Fruit fly (Drosophila melanogaster) whole organism, pupa: ENCODE results near the gene CG18764.

Experiments used
- CG10348 ChIP-seq: fragments of 200-800 bp; sonication (Bioruptor generic); IDR thresholded peaks from 2 replicates; pipeline ENCODE4 v1.3.6; 2022; ENCODE audit warnings: missing biosample characterization, missing genetic modification characterization
- CG12605 ChIP-seq: fragments of 200-800 bp; sonication (Bioruptor generic); IDR thresholded peaks from 2 replicates; pipeline ENCODE4 v1.3.6; 2022; ENCODE audit warnings: missing biosample characterization, missing genetic modification characterization
- CG13204 ChIP-seq: fragments of 200-800 bp; sonication (Bioruptor generic); optimal IDR thresholded peaks from 2 replicates; lab custom pipeline; 2018; ENCODE audit warnings: missing biosample characterization, mild to moderate bottlenecking, missing genetic modification characterization, moderate library complexity
- CG14655 ChIP-seq: fragments of 200-800 bp; sonication (Bioruptor generic); optimal IDR thresholded peaks from 3 replicates; lab custom pipeline; 2017; ENCODE audit warnings: mild to moderate bottlenecking, missing biosample characterization, missing genetic modification reagents, missing genetic modification characterization
- CG15710 ChIP-seq: fragments of 200-800 bp; sonication (Bioruptor generic); optimal IDR thresholded peaks from 2 replicates; lab custom pipeline; 2018; ENCODE audit warnings: missing biosample characterization, mild to moderate bottlenecking, missing genetic modification characterization, moderate library complexity
- CG17806 ChIP-seq: fragments of 200-800 bp; sonication (Bioruptor generic); optimal IDR thresholded peaks from 2 replicates; lab custom pipeline; 2018; ENCODE audit warnings: missing biosample characterization, mild to moderate bottlenecking, missing genetic modification characterization, moderate library complexity
- CG32121 ChIP-seq: fragments of 200-800 bp; sonication (Bioruptor generic); IDR thresholded peaks from 2 replicates; pipeline ENCODE4 v1.3.6; 2022; ENCODE audit warnings: missing biosample characterization, missing genetic modification characterization
- CG34367 ChIP-seq: fragments of 200-800 bp; sonication (Bioruptor generic); optimal IDR thresholded peaks from 2 replicates; lab custom pipeline; 2018; ENCODE audit warnings: missing biosample characterization, mild to moderate bottlenecking, missing genetic modification characterization
- CG4496 ChIP-seq: fragments of 200-800 bp; sonication (Bioruptor generic); IDR thresholded peaks from 3 replicates; pipeline ENCODE4 v1.3.6; 2022; ENCODE audit warnings: missing biosample characterization, missing genetic modification characterization
- CG8159 ChIP-seq: fragments of 200-800 bp; sonication (Bioruptor generic); optimal IDR thresholded peaks from 3 replicates; lab custom pipeline; 2018; ENCODE audit warnings: missing biosample characterization, mild to moderate bottlenecking, missing genetic modification characterization, moderate library complexity
- CG8301 ChIP-seq: fragments of 200-800 bp; sonication (Bioruptor generic); optimal IDR thresholded peaks from 2 replicates; lab custom pipeline; 2018; ENCODE audit warnings: missing biosample characterization, mild to moderate bottlenecking, missing genetic modification characterization
- CG9948 ChIP-seq: fragments of 200-800 bp; sonication (Bioruptor generic); optimal IDR thresholded peaks from 2 replicates; lab custom pipeline; 2018; ENCODE audit warnings: missing biosample characterization, mild to moderate bottlenecking, missing genetic modification characterization, moderate library complexity
- D1 ChIP-seq: fragments of 200-800 bp; sonication (Bioruptor generic); optimal IDR thresholded peaks from 2 replicates; lab custom pipeline; 2018; ENCODE audit warnings: missing biosample characterization, mild to moderate bottlenecking, missing genetic modification characterization, moderate library complexity
- EcR ChIP-seq: fragments of 200-800 bp; sonication (Bioruptor generic); optimal IDR thresholded peaks from 3 replicates; lab custom pipeline; 2019; ENCODE audit warnings: missing biosample characterization, missing genetic modification characterization, mild to moderate bottlenecking, moderate library complexity, missing genetic modification reagents
- Ets98B ChIP-seq: fragments of 200-800 bp; sonication (Bioruptor generic); IDR thresholded peaks from 2 replicates; pipeline ENCODE4 v1.3.6; 2022; ENCODE audit warnings: missing biosample characterization, missing genetic modification characterization
- Pif1A ChIP-seq: fragments of 200-800 bp; sonication (Bioruptor generic); optimal IDR thresholded peaks from 3 replicates; lab custom pipeline; 2016; ENCODE audit warnings: missing biosample characterization, missing genetic modification characterization
- Pif1B ChIP-seq: fragments of 200-800 bp; sonication (Bioruptor generic); optimal IDR thresholded peaks from 3 replicates; lab custom pipeline; 2016; ENCODE audit warnings: missing biosample characterization, missing genetic modification characterization
- Snoo ChIP-seq: fragments of 200-800 bp; sonication (Bioruptor generic); optimal IDR thresholded peaks from 3 replicates; lab custom pipeline; 2017; ENCODE audit warnings: missing biosample characterization, mild to moderate bottlenecking, missing genetic modification characterization, inconsistent platforms
- fd96Ca ChIP-seq: fragments of 200-800 bp; sonication (Bioruptor generic); IDR thresholded peaks from 3 replicates; pipeline ENCODE4 v1.3.6; 2022; ENCODE audit warnings: missing biosample characterization, missing genetic modification characterization
- gl ChIP-seq: fragments of 200-800 bp; sonication (Bioruptor generic); optimal IDR thresholded peaks from 2 replicates; lab custom pipeline; 2018; ENCODE audit warnings: missing biosample characterization, mild to moderate bottlenecking, missing genetic modification characterization
- rn ChIP-seq: fragments of 200-800 bp; sonication (Bioruptor generic); IDR thresholded peaks from 2 replicates; pipeline ENCODE4 v1.3.6; 2022; ENCODE audit warnings: missing biosample characterization, missing genetic modification characterization

The CG18764 gene

DNA sequence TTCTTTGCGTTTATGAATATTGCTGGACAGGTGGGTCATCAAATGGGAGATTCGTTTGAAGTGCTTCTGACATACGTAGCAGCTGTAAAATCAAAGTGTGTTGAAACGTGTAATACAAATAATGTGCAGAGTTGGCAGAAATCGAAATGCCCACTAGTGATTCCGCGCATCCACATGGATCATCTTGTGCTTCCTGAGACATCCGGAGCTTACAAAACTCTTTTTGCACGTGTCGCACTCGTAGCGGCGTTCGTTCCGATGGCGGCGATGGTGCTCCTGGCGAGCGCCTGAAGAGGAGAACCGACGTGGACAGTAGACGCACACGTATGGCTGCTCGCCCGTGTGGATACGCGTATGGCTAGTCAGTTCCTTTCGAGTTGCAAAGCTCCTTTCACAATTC, 1.1 kb upstream of the CG18764 start, which contains the start of gene Zaf1:
TSS of gene Zaf1 (minus strand) at position 101 of the 400 bp plus-strand sequence.
- no peak for TF ChIP-seq gl (tag; lab: Kevin White, UChicago)

DNA sequence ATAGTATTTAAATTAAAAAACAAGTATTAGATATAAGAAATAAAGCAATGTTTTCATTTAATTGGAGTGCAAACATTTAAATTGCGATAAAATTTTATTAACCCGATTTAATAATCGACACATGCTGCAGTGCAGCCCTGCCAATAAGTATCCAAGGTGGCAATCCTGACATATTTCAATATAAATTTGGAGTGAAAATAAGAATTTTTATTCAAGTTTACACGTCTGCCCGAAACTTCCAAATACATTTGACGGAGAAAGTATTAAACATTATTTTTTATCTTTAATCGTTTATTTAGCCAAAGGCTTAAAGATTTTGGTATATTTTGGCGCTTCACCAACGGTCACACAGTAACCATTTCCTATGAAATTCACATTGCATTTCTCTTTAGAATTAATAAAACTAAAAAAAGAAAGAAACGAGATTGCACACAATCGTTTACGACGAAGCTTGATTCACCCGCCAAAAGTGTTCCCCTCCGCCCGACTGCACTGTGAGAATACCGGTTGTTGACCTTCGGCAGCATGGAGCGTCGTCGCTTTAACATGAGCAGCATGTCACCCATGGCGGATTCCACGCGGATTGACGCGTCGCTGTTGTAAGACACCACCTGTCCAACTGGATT, 1.8 kb downstream of the CG18764 start, which contains the start of gene CG14712:
TSS of gene CG14712 (plus strand) at position 344 of the 626 bp plus-strand sequence.
- TF ChIP-seq CG15710 (tag; lab: Kevin White, UChicago) (no peak), CG8301 (no peak), EcR (peak; percentile 93)

DNA sequence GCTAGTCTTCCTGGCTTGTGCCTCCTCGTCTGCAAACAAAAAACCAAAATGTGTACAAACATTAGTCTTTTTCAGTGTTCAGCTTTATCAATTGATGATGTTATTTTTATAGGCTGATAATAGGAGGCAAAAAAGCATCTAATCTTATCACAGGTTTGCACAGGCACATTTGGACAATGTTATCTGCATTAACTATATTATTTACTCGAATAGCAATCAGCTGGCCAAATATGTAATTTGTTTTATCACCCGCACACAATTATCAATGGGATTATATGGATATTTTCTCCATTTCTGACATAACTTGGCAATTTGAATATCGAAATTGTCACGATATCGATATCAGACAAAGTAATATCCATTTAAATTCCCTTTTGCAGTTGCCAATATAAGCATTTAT, 10.9 kb downstream of the CG18764 start:
- no peak for TF ChIP-seq gl (tag; lab: Kevin White, UChicago)
- no peak for TF ChIP-seq CG15710 (tag; lab: Kevin White, UChicago)
- TF ChIP-seq CG14655: no peak
- TF ChIP-seq CG8159 (tag; lab: Kevin White, UChicago): no peak
- TF ChIP-seq Ets98B (GFP tag; lab: Robert Waterston, UW): no peak
- no peak for TF ChIP-seq CG4496
- TF ChIP-seq D1 (tag; lab: Kevin White, UChicago): no peak
- TF ChIP-seq CG10348 (GFP tag; lab: Robert Waterston, UW): no peak
- TF ChIP-seq Pif1A (GFP tag; lab: Kevin White, UChicago): no peak
- no peak for TF ChIP-seq rn
- TF ChIP-seq CG17806 (tag; lab: Kevin White, UChicago): no peak

DNA sequence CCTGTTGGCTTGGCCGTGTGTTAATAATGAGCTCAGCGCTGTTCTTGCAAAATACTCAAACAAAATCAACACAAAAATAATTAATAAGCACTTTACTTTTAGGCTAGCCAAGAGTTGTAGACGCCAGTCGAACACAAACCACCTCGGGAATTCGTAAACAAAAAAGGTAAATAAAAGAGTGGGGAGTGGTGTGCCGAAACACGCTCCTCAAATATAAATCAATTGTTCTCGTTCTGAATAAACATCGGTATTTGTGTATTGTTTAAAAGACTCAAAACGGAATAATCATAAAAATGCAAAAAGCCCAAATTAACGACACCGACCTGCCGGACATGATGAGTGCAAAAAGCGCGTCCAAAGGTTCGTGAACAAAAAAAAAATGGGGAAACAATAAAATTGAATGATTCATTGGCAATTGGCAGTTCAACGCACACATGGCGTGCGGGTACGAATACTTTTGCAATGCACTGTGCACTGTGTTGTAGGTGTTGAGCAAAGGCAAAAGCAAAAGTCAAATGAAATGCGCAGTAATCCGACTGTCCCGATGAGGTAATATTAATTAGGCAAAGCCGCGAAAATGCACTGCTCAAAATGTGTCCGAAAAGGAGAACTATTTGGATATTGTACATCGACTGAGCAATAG, 13.4 kb downstream of the CG18764 start:
- no peak for TF ChIP-seq CG9948 (tag; lab: Kevin White, UChicago)
- TF ChIP-seq CG10348 (GFP tag; lab: Robert Waterston, UW): no peak
- no peak for TF ChIP-seq CG34367
- TF ChIP-seq CG4496: no peak
- no peak for TF ChIP-seq rn
- no peak for TF ChIP-seq CG12605 (GFP tag; lab: Robert Waterston, UW)
- no peak for TF ChIP-seq Ets98B (GFP tag; lab: Robert Waterston, UW)
- TF ChIP-seq gl (tag; lab: Kevin White, UChicago): no peak
- no peak for TF ChIP-seq CG17806 (tag; lab: Kevin White, UChicago)
- no peak for TF ChIP-seq Pif1B (GFP tag; lab: Kevin White, UChicago)
- TF ChIP-seq Pif1A (GFP tag; lab: Kevin White, UChicago): no peak
- no peak for TF ChIP-seq D1 (tag; lab: Kevin White, UChicago)
- no peak for TF ChIP-seq CG8159 (tag; lab: Kevin White, UChicago)
- no peak for TF ChIP-seq Snoo (tag; lab: Kevin White, UChicago)
- TF ChIP-seq fd96Ca (GFP tag; lab: Robert Waterston, UW): no peak
- TF ChIP-seq CG13204: no peak
- no peak for TF ChIP-seq EcR
- no peak for TF ChIP-seq CG32121 (GFP tag; lab: Robert Waterston, UW)
- TF ChIP-seq CG14655: no peak

DNA sequence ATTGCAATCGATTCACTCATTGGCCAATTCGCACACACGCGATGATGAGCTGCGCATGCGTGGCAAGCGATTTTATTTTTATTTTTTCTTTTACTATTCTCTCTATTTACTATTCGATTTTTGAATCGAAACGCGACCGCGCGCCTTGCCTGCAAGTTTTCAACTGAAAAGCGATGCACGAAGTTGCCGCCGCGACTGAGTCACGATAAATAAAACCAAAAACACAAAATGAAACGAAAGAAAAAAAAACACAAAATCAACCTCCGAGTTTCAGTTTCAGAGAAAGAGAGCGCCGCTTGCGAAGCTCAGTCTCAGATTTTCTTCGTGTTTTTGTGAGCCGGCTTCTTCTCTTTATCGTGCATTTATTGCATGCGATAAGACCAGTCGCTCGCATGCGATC, 20.1 kb downstream of the CG18764 start:
- TF ChIP-seq CG14655 (no peak), CG4496 (peak; percentile 82), fd96Ca (GFP tag; lab: Robert Waterston, UW) (peak; percentile 78), CG9948 (tag; lab: Kevin White, UChicago) (peak; percentile 32), D1 (tag; lab: Kevin White, UChicago) (no peak), Snoo (tag; lab: Kevin White, UChicago) (peak; percentile 38), EcR (peak; percentile 49), rn (0 out of 2 replicates have a peak, but pooled peaks have one; percentile 25), CG12605 (GFP tag; lab: Robert Waterston, UW) (peak; percentile 90), CG15710 (tag; lab: Kevin White, UChicago) (peak; percentile 70), CG10348 (GFP tag; lab: Robert Waterston, UW) (no peak), CG13204 (peak; percentile 90), CG17806 (tag; lab: Kevin White, UChicago) (peak; percentile 78), CG8301 (peak; percentile 23), CG32121 (GFP tag; lab: Robert Waterston, UW) (peak; percentile 62), Pif1B (GFP tag; lab: Kevin White, UChicago) (peak; percentile 67), gl (tag; lab: Kevin White, UChicago) (peak; percentile 96), CG8159 (tag; lab: Kevin White, UChicago) (peak; percentile 70), Pif1A (GFP tag; lab: Kevin White, UChicago) (peak; percentile 74), Ets98B (GFP tag; lab: Robert Waterston, UW) (peak; percentile 80; the same call in 1 of the 2 replicates), CG34367 (peak; percentile 66)
- TF ChIP-seq, all 21 proteins: peak for 18
